Worm (Caenorhabditis elegans) whole organism, L2 larva: ENCODE results near the gene ZK1127.13.
A peak's percentile ranks its signal among the peaks of the same experiment; 100 is the strongest.

Source experiments
- C34F6.9 ChIP-seq: fragments of 150-350 bp; optimal IDR thresholded peaks from 2 replicates; lab custom pipeline; 2014; ENCODE audit warnings: missing biosample characterization, missing genetic modification characterization
- F13H6.1 ChIP-seq: sonication (generic microtip); optimal IDR thresholded peaks from 2 replicates; lab custom pipeline; 2016; ENCODE audit warnings: missing genetic modification characterization, missing compliant biosample characterization
- R02D3.7 ChIP-seq: fragments of 150-350 bp; optimal IDR thresholded peaks from 2 replicates; lab custom pipeline; 2014; ENCODE audit warnings: missing biosample characterization, missing genetic modification characterization
- ZK546.5 ChIP-seq: sonication (generic microtip); optimal IDR thresholded peaks from 2 replicates; lab custom pipeline; 2017; ENCODE audit warnings: missing biosample characterization, missing genetic modification characterization
- aly-2 ChIP-seq: fragments of 150-350 bp; optimal IDR thresholded peaks from 2 replicates; lab custom pipeline; 2014; ENCODE audit warnings: missing biosample characterization, missing genetic modification characterization
- ama-1 ChIP-seq: fragments of 150-350 bp; optimal IDR thresholded peaks from 2 replicates; lab custom pipeline; 2018; ENCODE audit warnings: inconsistent platforms
- ceh-16 ChIP-seq: fragments of 150-350 bp; optimal IDR thresholded peaks from 2 replicates; lab custom pipeline; 2014; ENCODE audit warnings: missing biosample characterization, missing genetic modification characterization
- ceh-82 ChIP-seq: fragments of 150-350 bp; optimal IDR thresholded peaks from 2 replicates; lab custom pipeline; 2014; ENCODE audit warnings: missing biosample characterization, missing genetic modification characterization
- crh-2 ChIP-seq: sonication (generic microtip); optimal IDR thresholded peaks from 2 replicates; lab custom pipeline; 2017; ENCODE audit warnings: missing biosample characterization, missing genetic modification characterization
- dmd-4 ChIP-seq: sonication (generic microtip); optimal IDR thresholded peaks from 2 replicates; lab custom pipeline; 2017; ENCODE audit warnings: missing biosample characterization, missing genetic modification characterization
- egl-27 ChIP-seq: sonication (generic microtip); optimal IDR thresholded peaks from 3 replicates; lab custom pipeline; 2017; ENCODE audit warnings: missing biosample characterization, missing genetic modification reagents, missing genetic modification characterization
- elt-1 ChIP-seq: fragments of 150-350 bp; optimal IDR thresholded peaks from 2 replicates; lab custom pipeline; 2014; ENCODE audit warnings: missing biosample characterization, missing genetic modification characterization
- fos-1 ChIP-seq: fragments of 150-350 bp; optimal IDR thresholded peaks from 2 replicates; lab custom pipeline; 2014; ENCODE audit warnings: missing biosample characterization, missing genetic modification characterization
- gmeb-1 ChIP-seq: fragments of 150-350 bp; optimal IDR thresholded peaks from 2 replicates; lab custom pipeline; 2014; ENCODE audit warnings: missing biosample characterization, missing genetic modification characterization
- lin-11 ChIP-seq: fragments of 150-350 bp; sonication (generic microtip); optimal IDR thresholded peaks from 2 replicates; lab custom pipeline; 2014; ENCODE audit warnings: missing biosample characterization, missing genetic modification characterization, inconsistent platforms, mixed read lengths
- lin-13 ChIP-seq: fragments of 150-350 bp; optimal IDR thresholded peaks from 2 replicates; lab custom pipeline; 2014; ENCODE audit warnings: missing biosample characterization, missing genetic modification reagents, missing genetic modification characterization
- lin-39 ChIP-seq: fragments of 150-350 bp; optimal IDR thresholded peaks from 2 replicates; lab custom pipeline; 2014; ENCODE audit warnings: missing biosample characterization, missing genetic modification reagents, missing genetic modification characterization
- lsy-2 ChIP-seq, 2 experiments: fragments of 150-350 bp in 1 of 2; sonication (generic microtip) in 1 of 2; optimal IDR thresholded peaks; 2 replicates each; lab custom pipeline; 2014 to 2017; ENCODE audit warnings: missing biosample characterization in 2 of 2, missing genetic modification characterization in 2 of 2
- mab-5 ChIP-seq: fragments of 150-350 bp; optimal IDR thresholded peaks from 2 replicates; lab custom pipeline; 2014; ENCODE audit warnings: missing biosample characterization, missing genetic modification characterization
- mbf-1 ChIP-seq: sonication (generic microtip); optimal IDR thresholded peaks from 2 replicates; lab custom pipeline; 2017; ENCODE audit warnings: missing biosample characterization, missing genetic modification characterization
- nhr-11 ChIP-seq: fragments of 150-350 bp; optimal IDR thresholded peaks from 2 replicates; lab custom pipeline; 2014; ENCODE audit warnings: missing biosample characterization, missing genetic modification characterization
- nhr-12 ChIP-seq: fragments of 150-350 bp; optimal IDR thresholded peaks from 2 replicates; lab custom pipeline; 2014; ENCODE audit warnings: missing biosample characterization, missing genetic modification characterization
- nhr-129 ChIP-seq: fragments of 150-350 bp; optimal IDR thresholded peaks from 2 replicates; lab custom pipeline; 2014; ENCODE audit warnings: missing biosample characterization, missing genetic modification characterization
- nhr-21 ChIP-seq: fragments of 150-350 bp; optimal IDR thresholded peaks from 2 replicates; lab custom pipeline; 2014; ENCODE audit warnings: missing biosample characterization, missing genetic modification characterization
- nhr-23 ChIP-seq: fragments of 150-350 bp; optimal IDR thresholded peaks from 2 replicates; lab custom pipeline; 2014; ENCODE audit warnings: missing biosample characterization, missing genetic modification reagents, missing genetic modification characterization
- nhr-237 ChIP-seq: fragments of 150-350 bp; optimal IDR thresholded peaks from 2 replicates; lab custom pipeline; 2014; ENCODE audit warnings: missing biosample characterization, missing genetic modification characterization
- peb-1 ChIP-seq: fragments of 150-350 bp; optimal IDR thresholded peaks from 2 replicates; lab custom pipeline; 2014; ENCODE audit warnings: missing biosample characterization, missing genetic modification characterization
- sem-4 ChIP-seq: fragments of 150-350 bp; optimal IDR thresholded peaks from 2 replicates; lab custom pipeline; 2014; ENCODE audit warnings: missing biosample characterization, missing genetic modification reagents, missing genetic modification characterization
- skn-1 ChIP-seq: sonication (generic microtip); optimal IDR thresholded peaks from 2 replicates; lab custom pipeline; 2017; ENCODE audit warnings: missing biosample characterization, missing genetic modification characterization
- sma-3 ChIP-seq: sonication (generic microtip); optimal IDR thresholded peaks from 2 replicates; lab custom pipeline; 2016; ENCODE audit warnings: missing genetic modification reagents, missing genetic modification characterization, missing compliant biosample characterization
- sma-9 ChIP-seq, 2 experiments: fragments of 150-350 bp in 1 of 2; sonication (generic microtip) in 1 of 2; optimal IDR thresholded peaks; 2 replicates each; lab custom pipeline; 2014 to 2016; ENCODE audit warnings: missing genetic modification characterization in 2 of 2, mild to moderate bottlenecking in 1 of 2, missing biosample characterization in 1 of 2, missing compliant biosample characterization in 1 of 2, missing genetic modification reagents in 1 of 2, moderate library complexity in 1 of 2
- snpc-4 ChIP-seq: fragments of 150-350 bp; optimal IDR thresholded peaks from 2 replicates; lab custom pipeline; 2014; ENCODE audit warnings: missing biosample characterization, missing genetic modification characterization
- unc-39 ChIP-seq: fragments of 150-350 bp; optimal IDR thresholded peaks from 2 replicates; lab custom pipeline; 2014; ENCODE audit warnings: missing biosample characterization, missing genetic modification characterization
- unc-55 ChIP-seq: fragments of 150-350 bp; sonication (generic microtip); optimal IDR thresholded peaks from 3 replicates; lab custom pipeline; 2014; ENCODE audit warnings: missing biosample characterization, missing genetic modification reagents, missing genetic modification characterization
- unc-62 ChIP-seq: fragments of 150-350 bp; optimal IDR thresholded peaks from 2 replicates; lab custom pipeline; 2014; ENCODE audit warnings: missing biosample characterization, missing genetic modification reagents, missing genetic modification characterization
- zag-1 ChIP-seq: fragments of 150-350 bp; optimal IDR thresholded peaks from 2 replicates; lab custom pipeline; 2014; ENCODE audit warnings: missing biosample characterization, missing genetic modification characterization
- ztf-1 ChIP-seq: fragments of 200-800 bp; sonication (Bioruptor generic); conservative IDR thresholded peaks from 2 replicates; pipeline ENCODE4 v1.3.6; 2022; ENCODE audit warnings: missing genetic modification characterization, missing compliant biosample characterization
- ztf-11 ChIP-seq: sonication (generic microtip); optimal IDR thresholded peaks from 2 replicates; lab custom pipeline; 2017; ENCODE audit warnings: missing biosample characterization, missing genetic modification characterization
- ztf-4 ChIP-seq: fragments of 150-350 bp; optimal IDR thresholded peaks from 2 replicates; lab custom pipeline; 2014; ENCODE audit warnings: missing biosample characterization, missing genetic modification characterization

Gene ZK1127.13

ce11 chrII:7037659-7038342 lies 15.3 kb upstream of the ZK1127.13 start, which contains the start of gene cin-4:
cin-4 (plus strand) TSS chrII:7038292.
- TF ChIP-seq dmd-4 (tag; lab: Kevin White, UChicago) (no peak), mbf-1 (no peak), snpc-4 (tag; lab: Kevin White, UChicago) (no peak), elt-1 (tag; lab: Kevin White, UChicago) (no peak), skn-1 (no peak), nhr-129 (tag; lab: Kevin White, UChicago) (no peak), aly-2 (tag; lab: Kevin White, UChicago) (no peak), ztf-1 (GFP tag; lab: Robert Waterston, UW) (no peak), egl-27 (no peak), ztf-4 (no peak)

DNA sequence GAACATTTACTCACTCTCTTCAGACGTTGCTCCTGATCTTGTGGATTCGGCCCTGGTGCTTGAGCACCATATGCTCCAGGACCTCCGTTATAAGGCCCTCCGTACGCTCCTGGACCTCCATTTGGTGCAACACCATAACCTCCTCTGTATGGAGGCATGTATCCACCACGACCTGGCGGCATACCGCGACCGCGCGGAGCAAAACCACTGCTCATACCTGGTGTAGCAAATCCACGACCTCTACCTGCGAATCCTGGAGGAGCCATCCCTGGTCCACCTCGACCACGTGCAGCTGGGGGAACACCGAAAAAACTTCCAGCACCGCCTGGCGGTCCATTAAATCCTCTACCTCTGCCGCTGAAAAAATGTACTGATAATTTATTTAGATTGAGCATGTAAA lies 3.6 kb upstream of the ZK1127.13 start:
- TF ChIP-seq nhr-12 (tag; lab: Kevin White, UChicago): no peak
- TF ChIP-seq fos-1 (tag; lab: Kevin White, UChicago): no peak
- TF ChIP-seq snpc-4 (tag; lab: Kevin White, UChicago): no peak

DNA sequence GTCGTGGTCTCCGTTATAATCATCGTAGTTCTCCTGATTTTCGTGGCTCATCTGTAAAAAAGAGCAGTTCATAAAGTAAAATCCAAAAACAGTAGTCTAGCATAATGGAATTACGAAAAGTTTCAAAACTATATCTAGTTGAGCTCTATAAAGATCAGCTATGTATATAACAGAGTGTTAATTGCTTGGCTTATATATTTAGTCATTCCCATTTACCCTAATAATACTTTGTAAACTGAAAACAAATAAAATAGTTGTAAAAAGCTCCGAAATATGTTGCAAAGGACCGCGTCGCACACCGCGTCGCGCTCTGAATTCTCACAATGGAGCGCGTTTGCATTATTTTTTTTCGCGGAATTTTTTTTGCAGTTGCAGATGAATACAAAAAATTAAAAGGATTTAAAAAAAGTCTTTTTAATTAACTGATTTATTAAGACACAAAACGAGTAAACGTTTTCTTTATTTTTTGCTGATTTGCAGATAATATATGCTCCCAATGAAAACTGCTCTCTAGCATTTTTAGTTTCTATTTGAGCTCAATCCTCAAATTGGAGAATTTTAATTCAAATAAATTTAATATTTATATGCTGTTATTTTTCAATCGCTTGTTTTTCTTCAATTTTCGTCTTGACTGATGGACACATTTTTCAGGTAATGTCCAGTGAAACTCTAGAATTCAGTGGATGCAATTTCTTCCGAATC lies 2.9 kb upstream of the ZK1127.13 start, which contains the start of the genes tcer-1 and ZK1127.5:
TSS of gene tcer-1 (minus strand) at position 51 of the 702 bp plus-strand sequence.
TSS of gene ZK1127.5 (plus strand) at position 652 of the 702 bp plus-strand sequence.
- TF ChIP-seq fos-1 (tag; lab: Kevin White, UChicago) (peak; percentile 1), sem-4 (peak; percentile 41), gmeb-1 (peak; percentile 55), nhr-21 (tag; lab: Kevin White, UChicago) (no peak), R02D3.7 (tag; lab: Kevin White, UChicago) (no peak), peb-1 (tag; lab: Kevin White, UChicago) (no peak), skn-1 (no peak), nhr-129 (tag; lab: Kevin White, UChicago) (peak; percentile 44), ZK546.5 (tag; lab: Kevin White, UChicago) (no peak), unc-39 (tag; lab: Kevin White, UChicago) (no peak), nhr-11 (no peak), F13H6.1 (tag; lab: Kevin White, UChicago) (peak; percentile 38), lin-13 (GFP tag; lab: Kevin White, UChicago) (peak; percentile 44), mbf-1 (no peak), lsy-2 (tag; optimal IDR thresholded peaks at IDR 0.05; lab: Kevin White, UChicago) (peak in 1 of 2 experiments; percentile 70), snpc-4 (tag; lab: Kevin White, UChicago) (peak; percentile 40), unc-55 (GFP tag; lab: Kevin White, UChicago) (peak; percentile 69), lin-11 (tag; lab: Kevin White, UChicago) (no peak), crh-2 (peak; percentile 32), sma-3 (peak; percentile 28), sma-9 (GFP tag; optimal IDR thresholded peaks at IDR 0.05; lab: Kevin White, UChicago) (peak; percentile 4), sma-9 (tag; optimal IDR thresholded peaks at IDR 0.05; lab: Kevin White, UChicago) (no peak), C34F6.9 (tag; lab: Kevin White, UChicago) (peak; percentile 89), lin-39 (tag; lab: Kevin White, UChicago) (no peak), ztf-11 (tag; lab: Kevin White, UChicago) (no peak), zag-1 (no peak)

DNA sequence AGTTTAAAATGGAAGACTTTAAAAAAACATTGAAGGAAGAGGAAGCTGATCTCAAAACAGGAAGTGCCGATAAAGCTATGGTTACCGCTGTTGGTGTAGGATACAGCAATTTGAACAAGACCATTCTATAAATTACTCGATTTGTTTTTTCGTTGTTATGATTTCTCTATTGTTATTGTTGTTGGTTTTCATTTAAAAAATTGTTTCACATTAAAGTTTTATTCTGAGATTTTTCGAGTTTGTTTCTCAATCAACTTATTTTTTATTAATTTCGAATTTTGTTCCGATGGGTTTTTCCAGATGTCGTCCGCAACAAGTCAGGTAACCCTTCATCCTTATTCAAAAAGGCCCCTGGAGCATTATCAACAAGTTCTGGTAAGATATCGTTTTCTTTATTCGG lies 1.3 kb upstream of the ZK1127.13 start, which contains the start of gene ZK1127.12:
TSS of gene ZK1127.12 (plus strand) at position 301 of the 400 bp plus-strand sequence.
- TF ChIP-seq lsy-2 (tag; optimal IDR thresholded peaks at IDR 0.05; lab: Kevin White, UChicago) (no peak), ztf-1 (GFP tag; lab: Robert Waterston, UW) (no peak), fos-1 (tag; lab: Kevin White, UChicago) (no peak), nhr-237 (tag; lab: Kevin White, UChicago) (no peak), sma-3 (no peak), skn-1 (no peak), nhr-129 (tag; lab: Kevin White, UChicago) (no peak), zag-1 (no peak), mab-5 (tag; lab: Kevin White, UChicago) (no peak), snpc-4 (tag; lab: Kevin White, UChicago) (no peak), unc-62 (GFP tag; lab: Kevin White, UChicago) (no peak), ceh-82 (tag; lab: Kevin White, UChicago) (no peak), nhr-21 (tag; lab: Kevin White, UChicago) (no peak), egl-27 (no peak), unc-55 (GFP tag; lab: Kevin White, UChicago) (no peak), ama-1 (lab: Kevin White, UChicago) (no peak), nhr-23 (no peak), ceh-16 (no peak), elt-1 (tag; lab: Kevin White, UChicago) (no peak)
